Worm (Caenorhabditis elegans) whole organism, mixed stage, embryonic: ENCODE data around the gene ZK666.15.

Source experiments
- mep-1 ChIP-seq: fragments of 150-350 bp; optimal IDR thresholded peaks from 2 replicates; lab custom pipeline; 2017; ENCODE audit warnings: missing biosample characterization, missing genetic modification reagents, missing genetic modification characterization, inconsistent platforms
- nhr-28 ChIP-seq: fragments of 150-350 bp; optimal IDR thresholded peaks from 2 replicates; lab custom pipeline; 2014; ENCODE audit warnings: missing biosample characterization, missing genetic modification characterization
- snpc-4 ChIP-seq: fragments of 150-350 bp; optimal IDR thresholded peaks from 2 replicates; lab custom pipeline; 2014; ENCODE audit warnings: missing biosample characterization, missing genetic modification characterization
- unc-120 ChIP-seq: sonication (generic microtip); optimal IDR thresholded peaks from 2 replicates; lab custom pipeline; 2017; ENCODE audit warnings: missing genetic modification characterization, missing compliant biosample characterization; ENCODE audit not compliant: poor library complexity, severe bottlenecking

DNA sequence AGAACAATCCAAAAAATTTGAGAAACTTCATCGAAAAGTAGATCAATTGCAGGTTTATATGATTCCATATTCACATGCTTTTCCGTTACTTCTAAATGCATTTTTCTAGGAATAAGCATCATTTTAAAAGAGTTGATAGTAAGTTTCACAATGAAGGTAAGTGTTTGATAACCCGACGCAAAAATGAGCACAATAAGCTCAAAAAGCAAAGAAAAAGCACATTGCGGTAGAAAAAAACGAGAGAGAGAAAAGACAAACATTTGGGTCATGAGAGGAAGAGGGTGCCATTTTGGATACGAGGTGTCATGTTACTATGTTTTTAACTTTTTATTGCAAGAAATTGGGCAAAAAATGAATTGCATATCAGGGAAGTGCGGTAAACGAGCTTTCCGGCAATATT is 37.5 kb downstream of the ZK666.15 start, which contains the start of gene F59B10.6:
- no peak for TF ChIP-seq snpc-4 (tag; lab: Kevin White, UChicago)
- TF ChIP-seq mep-1 (tag; lab: Kevin White, UChicago): no peak
- no peak for TF ChIP-seq unc-120 (tag; lab: Kevin White, UChicago)
- no peak for TF ChIP-seq nhr-28 (tag; lab: Kevin White, UChicago)
